ENCODE assay signal across 1 fruit fly cellular context in the genomic region with DNA sequence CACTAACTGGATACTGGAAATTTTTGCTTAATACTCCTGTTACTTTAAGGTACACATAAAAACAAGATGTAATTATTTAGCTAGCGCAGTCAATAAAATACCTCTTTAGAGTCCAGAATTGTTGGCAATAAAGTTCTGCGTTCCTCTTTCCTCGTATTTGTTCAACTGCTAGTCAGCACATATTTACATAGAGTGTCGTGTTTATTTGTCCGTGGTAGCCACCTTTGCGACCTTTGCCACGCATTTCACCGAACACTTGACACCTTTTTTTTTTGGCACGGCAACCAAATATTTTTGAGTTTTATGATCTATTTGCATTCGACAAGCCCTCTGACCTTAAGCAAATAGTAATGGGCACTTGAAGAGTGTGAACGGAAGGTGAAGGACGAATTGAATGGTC.
TF ChIP-seq lines count a peak whose summit lies in the region.

No protein-coding gene starts in this region.

TF ChIP-seq in whole organism, embryonic, 481 proteins besides CTCF, POLR2A, EP300 and RAD21 (continued from another document):
- TF ChIP-seq CG5180 (GFP tag; optimal IDR thresholded peaks at IDR 0.05; lab: Kevin White, UChicago), result no peak
- no peak for TF ChIP-seq CG34376 (GFP tag; optimal IDR thresholded peaks at IDR 0.05; lab: Kevin White, UChicago)
- TF ChIP-seq CG10959 (GFP tag; IDR thresholded peaks at IDR 0.05; lab: Robert Waterston, UW), result peak; percentile 57; the same call in 1 of the 2 replicates
- TF ChIP-seq CG17829 (tag; optimal IDR thresholded peaks at IDR 0.05; lab: Kevin White, UChicago), result peak; percentile 36
- TF ChIP-seq CG13123 (GFP tag; optimal IDR thresholded peaks at IDR 0.05; lab: Kevin White, UChicago), result peak; percentile 94
- TF ChIP-seq CG12104 (GFP tag; optimal IDR thresholded peaks at IDR 0.05; lab: Kevin White, UChicago), result peak; percentile 50
- peak; percentile 59 for TF ChIP-seq Bteb2 (GFP tag; optimal IDR thresholded peaks at IDR 0.05; lab: Kevin White, UChicago)
- TF ChIP-seq HLH54F (GFP tag; optimal IDR thresholded peaks at IDR 0.05; lab: Kevin White, UChicago), result peak; percentile 79
- no peak for TF ChIP-seq lov (optimal IDR thresholded peaks at IDR 0.05; lab: Kevin White, UChicago)
- TF ChIP-seq lov (GFP tag; IDR thresholded peaks at IDR 0.05; lab: Robert Waterston, UW), result peak; percentile 79; the same call in 2 of the 3 replicates
- peak; percentile 40 for TF ChIP-seq Antp (GFP tag; optimal IDR thresholded peaks at IDR 0.05; lab: Kevin White, UChicago)
- TF ChIP-seq CG10267 (tag; optimal IDR thresholded peaks at IDR 0.05; lab: Kevin White, UChicago), result peak; percentile 30
- TF ChIP-seq CG5245 (GFP tag; optimal IDR thresholded peaks at IDR 0.05; lab: Kevin White, UChicago), result peak; percentile 40
- TF ChIP-seq CG9437 (GFP tag; optimal IDR thresholded peaks at IDR 0.05; lab: Kevin White, UChicago), result peak; percentile 3
- no peak for TF ChIP-seq CG9797 (GFP tag; optimal IDR thresholded peaks at IDR 0.05; lab: Kevin White, UChicago)
- no peak for TF ChIP-seq Ada2b (GFP tag; IDR thresholded peaks at IDR 0.05; lab: Robert Waterston, UW)
- peak; percentile 79 for TF ChIP-seq vvl (GFP tag; IDR thresholded peaks at IDR 0.05; lab: Robert Waterston, UW)
- TF ChIP-seq jing (GFP tag; optimal IDR thresholded peaks at IDR 0.05; lab: Kevin White, UChicago), result no peak
- no peak for TF ChIP-seq CG11085 (GFP tag; IDR thresholded peaks at IDR 0.05; lab: Robert Waterston, UW)
- TF ChIP-seq pzg (GFP tag; optimal IDR thresholded peaks at IDR 0.05; lab: Kevin White, UChicago), result no peak
- peak; percentile 37 for TF ChIP-seq CG7839 (tag; optimal IDR thresholded peaks at IDR 0.05; lab: Kevin White, UChicago)
- peak; percentile 51; the same call in 1 of the 2 replicates for TF ChIP-seq CG14014 (GFP tag; IDR thresholded peaks at IDR 0.05; lab: Robert Waterston, UW)
- no peak for TF ChIP-seq HLH4C (GFP tag; IDR thresholded peaks at IDR 0.05; lab: Robert Waterston, UW; ENCODE audit: partially characterized antibody)
- TF ChIP-seq CG32767 (GFP tag; IDR thresholded peaks at IDR 0.05; lab: Robert Waterston, UW), result 0 out of 2 replicates have a peak, but pooled peaks have one; percentile 36
- TF ChIP-seq Nf-YA (GFP tag; IDR thresholded peaks at IDR 0.05; lab: Robert Waterston, UW), result no peak
- TF ChIP-seq sob (GFP tag; IDR thresholded peaks at IDR 0.05; lab: Robert Waterston, UW), result peak; percentile 79
- peak; percentile 58 for TF ChIP-seq Fer3 (tag; optimal IDR thresholded peaks at IDR 0.05; lab: Kevin White, UChicago)
- no peak for TF ChIP-seq croc (GFP tag; conservative IDR thresholded peaks at IDR 0.05; lab: Robert Waterston, UW)
- TF ChIP-seq Ets65A (GFP tag; lab: Kevin White, UChicago), result no peak
